Worm (Caenorhabditis elegans): ENCODE measurements around the gene pqn-84.
A peak's percentile ranks its signal among the peaks of the same experiment; 100 is the strongest.

pqn-84 gene

DNA sequence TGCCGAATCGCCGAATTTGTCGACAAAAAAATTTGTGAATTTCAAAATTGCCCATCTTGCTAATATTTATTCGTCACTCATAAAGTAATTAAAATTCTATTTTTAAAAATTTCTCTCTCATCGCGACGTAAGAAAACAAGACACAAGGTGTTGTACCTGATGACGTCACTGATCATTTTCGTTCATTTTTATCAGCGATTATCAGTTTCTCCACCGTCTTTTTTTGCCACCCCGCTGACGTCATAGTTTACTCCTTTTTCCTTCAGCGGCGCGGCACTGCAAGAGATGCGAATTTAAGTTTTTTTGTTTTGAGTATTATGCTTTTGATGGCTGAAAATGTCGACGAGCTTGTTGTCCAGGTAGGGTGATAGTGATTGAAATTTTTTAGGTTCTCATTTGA lies 15.3 kb upstream of the pqn-84 start (continued):
- no peak for TF ChIP-seq Y105C5A.15 (GFP tag; IDR thresholded peaks at IDR 0.05)
- no peak for TF ChIP-seq ceh-32 (tag; optimal IDR thresholded peaks at IDR 0.05; ENCODE audit: poor library complexity)
- TF ChIP-seq F44E2.7 (GFP tag; IDR thresholded peaks at IDR 0.05) = no peak
- TF ChIP-seq lin-15B (tag; optimal IDR thresholded peaks at IDR 0.05) = no peak
- TF ChIP-seq Y48G9A.11 (GFP tag; IDR thresholded peaks at IDR 0.05) = no peak
- TF ChIP-seq mep-1 (tag; optimal IDR thresholded peaks at IDR 0.05) = peak; percentile 15
- TF ChIP-seq mes-2 (tag; optimal IDR thresholded peaks at IDR 0.05; ENCODE audit: poor library complexity, severe bottlenecking) = peak; percentile 23
- peak; percentile 41 for TF ChIP-seq hlh-30 (tag; optimal IDR thresholded peaks at IDR 0.05; ENCODE audit: insufficient read depth)
- TF ChIP-seq fkh-10 (GFP tag; optimal IDR thresholded peaks at IDR 0.05) = no peak
- TF ChIP-seq pha-4 (GFP tag; IDR thresholded peaks at IDR 0.05) = no peak
- no peak for TF ChIP-seq pha-4 (tag; optimal IDR thresholded peaks at IDR 0.05)
- TF ChIP-seq T20F7.1 (GFP tag; optimal IDR thresholded peaks at IDR 0.05) = no peak
- TF ChIP-seq F49E8.2 (tag; optimal IDR thresholded peaks at IDR 0.05; ENCODE audit: borderline replicate concordance) = no peak
- no peak for TF ChIP-seq aha-1 (tag)
- 0 out of 2 replicates have a peak, but pooled peaks have one; percentile 40 for TF ChIP-seq php-3 (GFP tag; IDR thresholded peaks at IDR 0.05)
- TF ChIP-seq daf-12 (tag; optimal IDR thresholded peaks at IDR 0.05) = no peak
- TF ChIP-seq mxl-2 (GFP tag; conservative IDR thresholded peaks at IDR 0.05) = no peak
- no peak for TF ChIP-seq nhr-41 (GFP tag; IDR thresholded peaks at IDR 0.05)
- no peak for TF ChIP-seq nhr-76 (tag; optimal IDR thresholded peaks at IDR 0.05)
- TF ChIP-seq unc-62 (GFP tag; optimal IDR thresholded peaks at IDR 0.05 in 1 of 2) = no peak
- no peak for TF ChIP-seq unc-62 (tag; optimal IDR thresholded peaks at IDR 0.05)
- no peak for TF ChIP-seq daf-8 (GFP tag; IDR thresholded peaks at IDR 0.05)
- no peak for TF ChIP-seq ceh-82 (tag; optimal IDR thresholded peaks at IDR 0.05)
- TF ChIP-seq lin-38 (GFP tag; IDR thresholded peaks at IDR 0.05) = no peak
- TF ChIP-seq lin-29 (GFP tag; IDR thresholded peaks at IDR 0.05) = no peak
- TF ChIP-seq mxl-3 (GFP tag; optimal IDR thresholded peaks at IDR 0.05) = no peak
- no peak for TF ChIP-seq F26F4.8 (GFP tag; conservative IDR thresholded peaks at IDR 0.05)
- no peak for TF ChIP-seq tra-1 (GFP tag; IDR thresholded peaks at IDR 0.05)
- no peak for TF ChIP-seq ces-1 (GFP tag; optimal IDR thresholded peaks at IDR 0.05)
- no peak for TF ChIP-seq snpc-1.2 (GFP tag; IDR thresholded peaks at IDR 0.05)
- TF ChIP-seq F37D6.2 (tag; optimal IDR thresholded peaks at IDR 0.05) = no peak
- no peak for TF ChIP-seq saeg-2 (GFP tag; IDR thresholded peaks at IDR 0.05)
- TF ChIP-seq zag-1 (tag; optimal IDR thresholded peaks at IDR 0.05) = no peak
- TF ChIP-seq R02D3.7 (tag; optimal IDR thresholded peaks at IDR 0.05) = no peak
- no peak for TF ChIP-seq zip-11 (GFP tag; IDR thresholded peaks at IDR 0.05)
- TF ChIP-seq daf-16 (GFP tag; optimal IDR thresholded peaks at IDR 0.05) = no peak
- peak; percentile 92 for TF ChIP-seq daf-16 (tag; optimal IDR thresholded peaks at IDR 0.05)
- TF ChIP-seq ceh-44 (GFP tag; IDR thresholded peaks at IDR 0.05) = no peak
- no peak for TF ChIP-seq zfp-2 (tag; optimal IDR thresholded peaks at IDR 0.05)
- TF ChIP-seq aly-2 (tag; optimal IDR thresholded peaks at IDR 0.05) = no peak
- no peak for TF ChIP-seq ztf-11 (tag; optimal IDR thresholded peaks at IDR 0.05)
- no peak for TF ChIP-seq lin-1 (GFP tag; IDR thresholded peaks at IDR 0.05)
- TF ChIP-seq ctbp-1 (GFP tag; IDR thresholded peaks at IDR 0.05) = no peak
- no peak for TF ChIP-seq unc-39 (tag; optimal IDR thresholded peaks at IDR 0.05)
- no peak for TF ChIP-seq dmd-8 (GFP tag; IDR thresholded peaks at IDR 0.05)
- no peak for TF ChIP-seq madf-5 (GFP tag; IDR thresholded peaks at IDR 0.05)
- peak; percentile 79 for TF ChIP-seq nhr-28 (tag; optimal IDR thresholded peaks at IDR 0.05)
- TF ChIP-seq lsy-2 (tag; optimal IDR thresholded peaks at IDR 0.05) = peak in 1 of 2 experiments; percentile 37
- no peak for TF ChIP-seq zfp-3 (GFP tag; conservative IDR thresholded peaks at IDR 0.05)
- TF ChIP-seq dmd-6 (GFP tag; IDR thresholded peaks at IDR 0.05) = peak; percentile 85
- TF ChIP-seq snpc-4 (tag; optimal IDR thresholded peaks at IDR 0.05) = no peak
- no peak for TF ChIP-seq fos-1 (tag; optimal IDR thresholded peaks at IDR 0.05)
